Fruit fly (Drosophila melanogaster): ENCODE measurements around the gene CG13786.

DNA sequence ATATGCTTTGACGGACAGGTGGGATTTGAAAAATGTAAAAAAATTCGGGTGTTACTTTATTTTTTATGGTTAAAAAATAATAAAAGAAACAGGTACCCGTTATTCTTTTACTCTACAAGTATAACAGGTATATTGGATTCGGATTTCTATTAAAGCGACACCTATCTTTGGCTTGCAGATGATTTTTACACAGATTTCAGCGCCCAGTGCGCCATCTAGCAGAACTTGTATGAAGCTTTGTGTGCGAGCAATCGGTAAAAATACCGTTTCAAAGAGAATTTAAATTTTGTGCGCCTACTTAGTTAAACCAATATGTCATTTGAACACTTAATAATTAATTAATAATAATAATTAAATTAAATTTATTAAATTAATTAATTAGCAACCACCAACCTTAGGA, 5.3 kb upstream of the CG13786 start:
- TF ChIP-seq Lpt (GFP tag; optimal IDR thresholded peaks at IDR 0.05): no peak
- no peak for TF ChIP-seq Blimp-1 (GFP tag; optimal IDR thresholded peaks at IDR 0.05)
- no peak for TF ChIP-seq CG4318 (GFP tag; optimal IDR thresholded peaks at IDR 0.05)
- TF ChIP-seq OdsH (GFP tag; optimal IDR thresholded peaks at IDR 0.05): peak; percentile 38
- peak; percentile 47 for TF ChIP-seq CG3919 (GFP tag; optimal IDR thresholded peaks at IDR 0.05)
- TF ChIP-seq CG11762 (GFP tag; optimal IDR thresholded peaks at IDR 0.05; ENCODE audit: insufficient read depth): no peak
- peak; percentile 68 for TF ChIP-seq Hr39 (GFP tag; optimal IDR thresholded peaks at IDR 0.05)
- peak; percentile 29 for TF ChIP-seq Met (GFP tag; optimal IDR thresholded peaks at IDR 0.05)
- peak; percentile 11 for TF ChIP-seq CG11902 (GFP tag; optimal IDR thresholded peaks at IDR 0.05)
- TF ChIP-seq fd85E (GFP tag; optimal IDR thresholded peaks at IDR 0.05): no peak
- no peak for TF ChIP-seq CG9139 (GFP tag; optimal IDR thresholded peaks at IDR 0.05)
- TF ChIP-seq topi (GFP tag; optimal IDR thresholded peaks at IDR 0.05): no peak
- TF ChIP-seq CG6854 (GFP tag; optimal IDR thresholded peaks at IDR 0.05): no peak

Data from whole organism, prepupa.